Worm (Caenorhabditis elegans) whole organism, L1 larva: Measurements from ENCODE around the gene atfs-1.

Experiments used
- ceh-63 ChIP-seq: fragments of 200-800 bp; sonication (Bioruptor generic); optimal IDR thresholded peaks from 2 replicates; lab custom pipeline; 2018; ENCODE audit warnings: mild to moderate bottlenecking, missing genetic modification characterization, missing compliant biosample characterization
- unc-62 ChIP-seq: fragments of 150-350 bp; optimal IDR thresholded peaks from 2 replicates; lab custom pipeline; 2014; ENCODE audit warnings: missing biosample characterization, missing genetic modification reagents, missing genetic modification characterization

- TF ChIP-seq unc-62 (GFP tag; lab: Kevin White, UChicago) (no peak), ceh-63 (GFP tag; lab: Kevin White, UChicago) (no peak)
Measured at ce11 chrV:14212813-14213212, 19.4 kb downstream of the atfs-1 start.
